Worm (Caenorhabditis elegans) whole organism, midembryonic: ENCODE results near the gene C03B1.5.

ENCODE experiments used
- T22C8.4 ChIP-seq: fragments of 200-800 bp; sonication (Bioruptor generic); IDR thresholded peaks from 2 replicates; pipeline ENCODE4 v1.3.6; 2022; ENCODE audit warnings: missing genetic modification characterization, missing compliant biosample characterization
- cog-1 ChIP-seq: sonication (generic microtip); optimal IDR thresholded peaks from 2 replicates; lab custom pipeline; 2016; ENCODE audit warnings: missing genetic modification characterization, missing compliant biosample characterization
- flt-1 ChIP-seq: fragments of 200-800 bp; sonication (Bioruptor generic); IDR thresholded peaks from 2 replicates; pipeline ENCODE4 v1.3.6; 2022; ENCODE audit warnings: missing genetic modification characterization, missing compliant biosample characterization
- ref-1 ChIP-seq: fragments of 200-800 bp; sonication (Bioruptor generic); conservative IDR thresholded peaks from 2 replicates; pipeline ENCODE4 v1.3.6; 2022; ENCODE audit warnings: missing genetic modification reagents, missing genetic modification characterization, missing compliant biosample characterization
- tab-1 ChIP-seq: fragments of 200-800 bp; sonication (Bioruptor generic); IDR thresholded peaks from 2 replicates; pipeline ENCODE4 v1.3.6; 2022; ENCODE audit warnings: missing genetic modification characterization, missing compliant biosample characterization
- ztf-23 ChIP-seq: fragments of 200-800 bp; sonication (Bioruptor generic); IDR thresholded peaks from 2 replicates; pipeline ENCODE4 v1.3.6; 2022; ENCODE audit warnings: missing genetic modification reagents, missing genetic modification characterization, missing compliant biosample characterization

ce11 chrX:6369717-6370116 is 14.3 kb downstream of the C03B1.5 start, which contains the start of gene C03B1.2:
- TF ChIP-seq T22C8.4 (GFP tag; lab: Robert Waterston, UW) (no peak), flt-1 (no peak), ztf-23 (GFP tag; lab: Robert Waterston, UW) (no peak), cog-1 (tag; lab: Kevin White, UChicago) (no peak), ref-1 (GFP tag; lab: Robert Waterston, UW) (no peak), tab-1 (GFP tag; lab: Robert Waterston, UW) (no peak)
